Worm (Caenorhabditis elegans) whole organism, early embryonic: ENCODE data around the gene cyp-13A2.

ENCODE experiments used
- B0310.2 ChIP-seq: sonication (generic microtip); optimal IDR thresholded peaks from 2 replicates; lab custom pipeline; 2016; ENCODE audit warnings: mild to moderate bottlenecking, missing genetic modification characterization, missing compliant biosample characterization
- F13C5.2 ChIP-seq: sonication (generic microtip); optimal IDR thresholded peaks from 2 replicates; lab custom pipeline; 2017; ENCODE audit warnings: mild to moderate bottlenecking, missing genetic modification characterization, inconsistent platforms, missing compliant biosample characterization
- aly-1 ChIP-seq: sonication (generic microtip); optimal IDR thresholded peaks from 2 replicates; lab custom pipeline; 2016; ENCODE audit warnings: missing genetic modification characterization, missing compliant biosample characterization
- ama-1 ChIP-seq: fragments of 150-350 bp; optimal IDR thresholded peaks from 2 replicates; lab custom pipeline; 2014
- ceh-13 ChIP-seq: fragments of 200-800 bp; sonication (Bioruptor generic); optimal IDR thresholded peaks from 2 replicates; lab custom pipeline; 2018; ENCODE audit warnings: mild to moderate bottlenecking, missing genetic modification characterization, missing compliant biosample characterization
- ceh-36 ChIP-seq: sonication (generic microtip); optimal IDR thresholded peaks from 2 replicates; lab custom pipeline; 2016; ENCODE audit warnings: missing genetic modification characterization, inconsistent platforms, missing compliant biosample characterization
- ets-7 ChIP-seq: sonication (generic microtip); optimal IDR thresholded peaks from 2 replicates; lab custom pipeline; 2016; ENCODE audit warnings: missing genotype, missing genetic modification characterization, missing compliant biosample characterization
- flt-1 ChIP-seq: fragments of 200-800 bp; sonication (Bioruptor generic); IDR thresholded peaks from 2 replicates; pipeline ENCODE4 v1.3.6; 2022; ENCODE audit warnings: missing genetic modification characterization, missing compliant biosample characterization
- hmbx-1 ChIP-seq: sonication (generic microtip); optimal IDR thresholded peaks from 2 replicates; lab custom pipeline; 2016; ENCODE audit warnings: mild to moderate bottlenecking, missing genetic modification characterization, missing compliant biosample characterization
- hmg-4 ChIP-seq: fragments of 200-800 bp; sonication (Bioruptor generic); optimal IDR thresholded peaks from 2 replicates; lab custom pipeline; 2018; ENCODE audit warnings: mild to moderate bottlenecking, missing genetic modification characterization, missing compliant biosample characterization
- hnd-1 ChIP-seq: sonication (generic microtip); optimal IDR thresholded peaks from 2 replicates; lab custom pipeline; 2016; ENCODE audit warnings: missing genetic modification characterization, missing compliant biosample characterization
- pes-1 ChIP-seq: fragments of 200-800 bp; sonication (Bioruptor generic); IDR thresholded peaks from 2 replicates; pipeline ENCODE4 v1.3.6; 2022; ENCODE audit warnings: missing genetic modification reagents, missing genetic modification characterization, missing compliant biosample characterization
- scrt-1 ChIP-seq: fragments of 200-800 bp; sonication (Bioruptor generic); IDR thresholded peaks from 2 replicates; pipeline ENCODE4 v1.3.6; 2022; ENCODE audit warnings: missing genetic modification characterization, missing compliant biosample characterization
- sea-1 ChIP-seq: fragments of 200-800 bp; sonication (Bioruptor generic); conservative IDR thresholded peaks from 2 replicates; pipeline ENCODE4 v1.3.6; 2022; ENCODE audit warnings: missing genetic modification characterization, missing compliant biosample characterization
- tbx-11 ChIP-seq: fragments of 200-800 bp; sonication (Bioruptor generic); IDR thresholded peaks from 2 replicates; pipeline ENCODE4 v1.3.6; 2022; ENCODE audit warnings: missing genetic modification characterization, missing compliant biosample characterization
- tbx-37 ChIP-seq: fragments of 200-800 bp; sonication (Bioruptor generic); conservative IDR thresholded peaks from 2 replicates; pipeline ENCODE4 v1.3.6; 2022; ENCODE audit warnings: missing genetic modification reagents, missing genetic modification characterization, missing compliant biosample characterization
- tra-4 ChIP-seq: sonication (generic microtip); optimal IDR thresholded peaks from 2 replicates; lab custom pipeline; 2017; ENCODE audit warnings: missing genetic modification characterization, missing compliant biosample characterization

Gene cyp-13A2

DNA sequence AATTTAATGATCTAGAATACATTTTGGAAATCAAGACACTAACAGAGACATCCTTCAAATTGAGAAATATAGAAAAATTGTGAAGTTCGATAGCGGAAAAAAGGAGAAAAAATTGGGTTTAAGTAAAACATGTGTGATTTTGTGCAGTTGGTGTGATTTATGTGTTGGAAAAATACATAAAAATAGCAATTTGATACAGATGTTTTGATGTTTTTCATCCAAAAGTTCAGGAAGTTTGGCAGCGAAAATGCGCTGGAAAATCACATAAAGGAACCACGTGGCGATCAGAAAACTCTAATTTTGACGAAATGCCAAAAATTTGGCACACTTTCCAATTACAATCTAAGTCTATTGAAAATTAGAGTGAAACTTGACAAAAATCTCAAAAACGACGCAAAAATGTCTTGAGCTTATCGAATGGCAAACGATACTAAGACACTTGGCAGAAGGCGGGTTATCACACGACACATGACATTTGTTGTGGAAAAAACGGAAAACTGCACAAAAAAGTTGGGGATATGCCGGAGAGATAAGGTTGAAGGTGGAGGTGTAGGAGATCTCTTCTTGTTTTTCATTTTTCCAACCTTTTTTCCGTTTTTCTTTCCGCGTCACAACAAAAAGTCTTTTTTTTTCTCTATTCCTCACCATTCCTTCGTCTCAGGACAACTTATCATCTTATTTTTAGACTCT, 13.4 kb downstream of the cyp-13A2 start, which contains the start of gene ZK1321.4:
TSS of gene ZK1321.4 (minus strand) at position 51 of the 690 bp plus-strand sequence.
- TF ChIP-seq B0310.2 (no peak), tbx-11 (GFP tag; lab: Robert Waterston, UW) (no peak), flt-1 (GFP tag; lab: Robert Waterston, UW) (no peak), hmbx-1 (tag; lab: Kevin White, UChicago) (no peak), sea-1 (no peak), aly-1 (tag; lab: Kevin White, UChicago) (no peak), F13C5.2 (tag; lab: Kevin White, UChicago) (no peak), ets-7 (tag; lab: Kevin White, UChicago) (no peak), tra-4 (tag; lab: Kevin White, UChicago) (no peak), hnd-1 (tag; lab: Kevin White, UChicago) (no peak), hmg-4 (no peak), tbx-37 (GFP tag; lab: Robert Waterston, UW) (no peak), ama-1 (lab: Kevin White, UChicago) (no peak), ceh-13 (no peak), scrt-1 (GFP tag; lab: Robert Waterston, UW) (no peak), pes-1 (GFP tag; lab: Robert Waterston, UW) (no peak), ceh-36 (tag; lab: Kevin White, UChicago) (no peak)

DNA sequence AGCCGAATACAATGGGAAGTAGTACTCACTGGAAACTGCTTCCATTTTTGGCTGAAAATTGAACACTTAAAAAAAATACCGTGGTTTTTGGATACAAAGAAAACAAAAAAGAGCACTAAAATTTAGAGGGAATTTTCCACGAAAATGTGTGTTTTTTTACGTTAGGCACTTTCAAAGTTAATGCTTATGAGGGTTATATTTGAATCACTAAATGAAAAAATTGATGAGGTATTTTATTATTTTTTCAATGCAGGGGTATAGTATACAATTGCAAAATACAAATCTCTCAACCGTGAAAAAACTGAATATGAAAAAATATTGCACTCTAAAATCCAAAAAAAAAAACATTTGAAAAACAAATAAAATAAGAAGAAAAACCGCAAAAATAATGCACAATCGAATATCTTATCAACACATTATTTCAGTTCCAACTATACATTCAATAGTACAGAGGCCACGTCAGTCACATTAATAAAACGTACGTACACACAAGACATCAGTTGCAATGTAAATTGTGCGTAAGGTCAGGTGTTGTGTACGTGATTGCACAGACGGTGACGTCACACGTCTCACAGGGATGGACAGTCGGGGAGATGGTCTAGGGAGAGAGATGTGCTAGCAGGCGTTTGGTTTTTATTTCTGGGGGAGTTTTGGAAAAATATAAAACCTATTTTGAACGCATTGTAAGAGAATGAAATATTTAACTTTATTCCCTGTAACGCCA, 17.5 kb downstream of the cyp-13A2 start, which contains the start of gene aqp-10:
TSS of gene aqp-10 (minus strand) at position 51 of the 724 bp plus-strand sequence.
- TF ChIP-seq flt-1 (GFP tag; lab: Robert Waterston, UW) (no peak), tra-4 (tag; lab: Kevin White, UChicago) (no peak), tbx-11 (GFP tag; lab: Robert Waterston, UW) (no peak), ceh-13 (no peak), hmg-4 (no peak), hnd-1 (tag; lab: Kevin White, UChicago) (no peak), B0310.2 (no peak), sea-1 (no peak), aly-1 (tag; lab: Kevin White, UChicago) (no peak), scrt-1 (GFP tag; lab: Robert Waterston, UW) (no peak), F13C5.2 (tag; lab: Kevin White, UChicago) (no peak), pes-1 (GFP tag; lab: Robert Waterston, UW) (no peak), hmbx-1 (tag; lab: Kevin White, UChicago) (no peak), ceh-36 (tag; lab: Kevin White, UChicago) (no peak), ets-7 (tag; lab: Kevin White, UChicago) (no peak), tbx-37 (GFP tag; lab: Robert Waterston, UW) (no peak), ama-1 (lab: Kevin White, UChicago) (no peak)

DNA sequence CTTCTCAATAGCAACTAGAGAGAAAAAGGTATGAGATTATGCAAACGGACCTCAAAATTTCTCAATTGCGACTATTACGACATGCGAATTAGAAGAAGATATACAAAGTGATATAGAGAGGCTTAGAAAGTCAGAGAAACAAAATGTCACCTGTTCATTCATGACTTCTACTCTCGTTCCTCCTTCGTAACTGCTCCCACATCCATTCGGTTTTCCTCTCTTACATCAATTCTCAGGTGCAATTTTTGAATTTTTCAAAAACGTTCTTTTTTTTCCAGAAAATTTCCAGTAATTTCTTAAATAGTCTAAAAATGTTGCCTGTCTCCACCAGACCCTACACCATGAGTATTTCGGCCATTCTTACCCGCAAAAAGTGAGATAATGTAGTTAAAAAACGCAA, 22.7 kb downstream of the cyp-13A2 start:
- TF ChIP-seq ceh-13 (no peak), F13C5.2 (tag; lab: Kevin White, UChicago) (no peak), ama-1 (lab: Kevin White, UChicago) (no peak), tbx-37 (GFP tag; lab: Robert Waterston, UW) (no peak), aly-1 (tag; lab: Kevin White, UChicago) (no peak), hmbx-1 (tag; lab: Kevin White, UChicago) (no peak), ets-7 (tag; lab: Kevin White, UChicago) (no peak), flt-1 (GFP tag; lab: Robert Waterston, UW) (no peak)

DNA sequence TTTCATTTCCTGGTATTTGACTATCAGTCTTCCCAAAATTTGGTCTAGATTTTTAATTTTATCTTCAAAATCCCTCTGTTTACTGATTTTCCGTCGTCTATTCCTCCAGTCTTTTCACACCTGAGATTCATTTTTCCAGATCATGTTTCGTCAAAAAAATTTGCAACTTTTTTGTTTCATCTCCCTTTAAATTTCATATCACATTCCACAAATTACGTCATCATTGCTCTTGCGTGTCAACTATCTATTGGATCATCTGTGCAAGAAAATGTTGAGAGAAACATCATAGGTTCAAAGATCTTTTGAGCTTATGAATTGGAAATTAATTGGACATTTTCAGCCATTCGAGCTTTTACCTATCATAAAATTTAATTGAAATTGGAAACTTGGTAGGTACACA, 28.0 kb downstream of the cyp-13A2 start:
- TF ChIP-seq tbx-37 (GFP tag; lab: Robert Waterston, UW) (no peak), hnd-1 (tag; lab: Kevin White, UChicago) (no peak), ets-7 (tag; lab: Kevin White, UChicago) (no peak), scrt-1 (GFP tag; lab: Robert Waterston, UW) (no peak), flt-1 (GFP tag; lab: Robert Waterston, UW) (no peak), pes-1 (GFP tag; lab: Robert Waterston, UW) (no peak), ceh-13 (no peak)

DNA sequence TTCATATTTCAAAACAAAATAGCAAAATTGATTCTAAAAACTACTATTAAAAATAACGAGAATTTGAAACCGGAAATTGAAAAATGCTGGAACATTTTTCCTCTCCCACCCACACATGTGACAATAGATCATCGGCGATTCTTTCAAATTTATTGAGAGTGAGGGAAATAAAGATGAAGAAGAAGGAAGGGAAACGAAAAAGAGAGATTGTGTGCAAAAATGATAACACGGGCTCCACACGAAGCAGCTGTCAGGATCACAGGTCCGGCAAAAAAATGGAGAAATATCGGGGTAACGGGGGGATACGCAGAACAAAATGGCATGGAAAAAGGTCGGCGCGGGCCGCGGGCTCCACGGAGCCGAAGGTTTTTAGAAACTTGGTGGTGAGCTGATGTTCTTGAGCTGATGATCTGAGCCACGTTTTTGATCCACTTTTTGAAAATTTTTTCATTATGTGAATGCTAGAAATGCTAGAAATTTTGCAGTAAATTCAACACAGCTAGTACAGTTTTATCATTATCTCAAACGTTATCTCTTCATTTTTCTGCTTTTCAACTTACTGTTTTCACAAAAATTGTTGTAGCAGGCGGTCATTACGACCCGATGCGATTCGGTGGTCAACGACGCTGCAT, 29.7 kb downstream of the cyp-13A2 start, which contains the start of gene shk-1:
TSS of gene shk-1 (plus strand) at position 582 of the 632 bp plus-strand sequence.
- TF ChIP-seq scrt-1 (GFP tag; lab: Robert Waterston, UW) (no peak), hmbx-1 (tag; lab: Kevin White, UChicago) (no peak), tbx-37 (GFP tag; lab: Robert Waterston, UW) (no peak), ceh-36 (tag; lab: Kevin White, UChicago) (no peak), hnd-1 (tag; lab: Kevin White, UChicago) (no peak), sea-1 (no peak), B0310.2 (no peak), tra-4 (tag; lab: Kevin White, UChicago) (no peak), tbx-11 (GFP tag; lab: Robert Waterston, UW) (no peak), F13C5.2 (tag; lab: Kevin White, UChicago) (no peak), hmg-4 (no peak), pes-1 (GFP tag; lab: Robert Waterston, UW) (no peak)

DNA sequence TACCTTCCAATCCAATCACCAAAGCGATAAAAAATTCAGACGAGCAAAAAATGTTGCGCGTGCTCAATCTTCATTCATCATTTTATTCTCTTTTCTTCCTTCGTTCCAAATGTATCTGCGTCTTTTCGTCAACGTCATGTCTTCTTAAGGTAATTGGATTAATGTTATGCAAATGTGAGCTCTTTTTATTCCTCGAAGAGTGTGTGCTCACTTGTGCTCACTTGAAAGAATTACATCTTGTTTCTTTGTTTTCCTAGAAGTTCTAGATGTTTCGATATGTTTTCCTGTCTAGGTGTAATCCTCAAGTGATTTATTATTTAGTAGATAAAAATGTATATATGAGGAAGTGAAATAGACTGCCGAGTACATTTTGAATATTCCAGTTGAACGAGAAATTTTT, 32.0 kb downstream of the cyp-13A2 start:
- TF ChIP-seq pes-1 (GFP tag; lab: Robert Waterston, UW) = no peak
- no peak for TF ChIP-seq sea-1
- TF ChIP-seq scrt-1 (GFP tag; lab: Robert Waterston, UW) = no peak
- no peak for TF ChIP-seq hnd-1 (tag; lab: Kevin White, UChicago)
- no peak for TF ChIP-seq F13C5.2 (tag; lab: Kevin White, UChicago)
- no peak for TF ChIP-seq tbx-11 (GFP tag; lab: Robert Waterston, UW)
- no peak for TF ChIP-seq ceh-36 (tag; lab: Kevin White, UChicago)
